Fruit fly (Drosophila melanogaster) S2 (cell line): Measurements from ENCODE around the gene siz.
A peak's percentile ranks its signal among the peaks of the same experiment; 100 is the strongest.

ENCODE experiments used
- CG8478 ChIP-seq: fragments of >200 bp; optimal IDR thresholded peaks from 2 replicates; lab custom pipeline; 2018
- CTCF ChIP-seq, 2 experiments: fragments of >200 bp; optimal IDR thresholded peaks; 2 replicates each; lab custom pipeline; 2018

The siz gene

DNA sequence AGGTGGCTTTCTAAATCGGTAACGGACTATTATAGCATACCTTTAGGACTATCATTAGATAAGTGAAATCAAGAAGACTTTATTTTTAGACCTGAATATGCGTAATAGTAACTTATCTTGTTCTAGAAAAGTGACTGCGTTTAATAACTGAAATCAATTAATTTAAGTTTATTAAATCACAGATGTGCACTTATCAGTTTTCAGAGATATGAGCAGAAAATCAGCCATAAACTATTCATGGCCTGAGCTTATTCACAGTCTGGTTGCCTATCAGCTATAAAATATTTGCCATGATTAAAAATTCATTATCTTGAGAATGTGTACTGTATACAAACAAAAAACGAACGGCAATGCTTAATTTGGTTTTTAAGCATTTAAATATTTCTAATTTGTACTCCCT is 35.1 kb downstream of the siz start:
- TF ChIP-seq CG8478 (no peak), CTCF (optimal IDR thresholded peaks at IDR 0.05; lab: Kevin White, UChicago) (no peak)

DNA sequence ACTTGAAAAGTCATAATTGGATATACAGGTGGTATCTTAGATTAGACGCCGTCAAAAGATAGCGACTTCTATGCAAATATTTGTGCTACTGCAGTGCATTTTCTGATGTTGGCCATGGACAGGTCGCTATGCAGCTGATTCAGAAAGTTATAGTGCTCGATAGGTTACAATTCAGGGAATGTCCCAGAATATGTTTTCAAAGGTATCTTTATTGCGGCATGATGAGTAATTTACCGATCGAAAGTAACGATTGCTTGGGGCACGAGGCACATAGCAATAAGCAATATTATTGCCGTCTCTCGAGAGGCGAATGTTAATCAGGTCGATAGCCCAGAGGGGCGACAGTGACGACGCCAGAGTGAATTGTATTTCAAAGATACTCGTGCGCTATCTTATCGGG is 35.7 kb downstream of the siz start:
- no peak for TF ChIP-seq CG8478
- TF ChIP-seq CTCF (optimal IDR thresholded peaks at IDR 0.05; lab: Kevin White, UChicago), result no peak

DNA sequence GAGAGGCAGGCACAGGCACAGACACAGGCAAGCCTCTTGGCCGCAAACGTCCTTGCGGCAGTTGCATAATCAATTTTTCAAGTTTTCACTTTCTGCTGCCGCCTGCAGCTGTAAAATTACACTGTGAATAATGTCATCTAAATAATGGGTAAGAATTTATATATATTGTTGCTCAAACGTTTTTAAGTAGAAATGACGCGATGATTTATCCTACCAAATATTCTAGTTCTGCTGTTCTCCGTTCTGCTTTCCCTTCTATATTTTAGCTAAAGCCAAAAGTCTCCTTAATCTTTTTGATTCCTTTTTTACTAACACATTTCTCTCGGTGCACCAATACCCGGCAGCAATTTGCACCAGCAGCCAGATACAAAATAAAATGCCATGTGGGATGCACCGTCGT is 46.1 kb downstream of the siz start:
- TF ChIP-seq CTCF (optimal IDR thresholded peaks at IDR 0.05; lab: Kevin White, UChicago), result no peak
- no peak for TF ChIP-seq CG8478

DNA sequence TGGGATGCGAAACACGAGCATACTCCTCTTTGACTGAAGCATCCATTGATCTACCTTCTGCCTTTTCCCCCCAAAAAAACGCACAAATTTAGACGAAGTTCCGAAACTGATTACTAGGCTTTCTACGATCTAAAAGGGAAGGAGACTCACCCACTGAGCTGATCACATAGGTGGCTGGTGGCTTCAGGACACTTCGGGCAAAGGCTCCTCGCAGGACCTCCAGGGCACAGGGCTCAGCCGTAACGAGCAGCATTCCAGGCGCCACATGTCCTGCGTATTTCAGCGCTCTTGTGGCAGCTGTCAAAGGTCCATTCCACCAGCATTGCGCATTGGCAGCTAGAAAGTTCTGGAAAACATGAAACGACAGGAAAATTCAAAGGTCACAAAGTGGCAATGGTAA is 54.6 kb downstream of the siz start, which contains the start of gene CG33285:
Gene CG33285, minus strand, starts transcription at position 101 of the 400 bp plus-strand sequence.
- no peak for TF ChIP-seq CG8478
- TF ChIP-seq CTCF (optimal IDR thresholded peaks at IDR 0.05; lab: Kevin White, UChicago), result no peak

DNA sequence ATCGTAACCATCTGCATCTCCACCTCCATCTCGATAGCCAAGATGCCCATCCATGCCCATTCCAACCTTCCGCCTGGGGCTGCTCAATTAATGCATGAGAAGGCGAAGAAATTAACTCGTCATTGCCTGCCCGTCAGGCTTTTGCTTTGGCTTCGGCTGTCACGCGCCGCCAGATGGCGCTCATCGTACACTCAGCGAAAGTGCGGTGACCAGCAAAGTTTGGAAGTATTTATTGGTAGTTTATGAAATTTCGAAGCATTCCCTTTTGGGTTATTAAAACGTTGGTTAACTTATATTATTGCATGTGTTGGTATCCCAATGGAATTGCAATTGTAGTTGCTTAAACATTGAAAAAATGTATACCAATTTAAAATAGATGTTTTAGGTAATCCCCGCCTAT is 55.9 kb downstream of the siz start:
- TF ChIP-seq CTCF (optimal IDR thresholded peaks at IDR 0.05; lab: Kevin White, UChicago) (peak; percentile 64 to 71), CG8478 (no peak)

DNA sequence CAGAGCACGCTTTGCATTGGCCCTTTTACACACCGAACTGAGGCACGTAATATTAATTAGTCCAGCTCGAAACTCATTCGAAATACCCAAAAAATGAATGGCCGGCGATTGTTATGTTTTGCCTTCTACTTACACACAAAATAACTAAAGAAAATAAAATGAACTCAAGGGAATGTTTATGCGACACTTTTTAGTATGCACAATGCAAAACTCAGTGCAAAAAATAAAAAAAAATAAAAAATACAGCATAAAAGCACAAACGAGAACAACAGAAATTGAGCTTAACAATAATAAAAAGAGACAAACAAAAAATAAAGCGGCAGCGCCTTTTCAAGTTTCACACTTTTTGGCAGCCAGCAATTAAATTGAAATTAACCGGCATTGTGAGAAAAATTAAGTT is 63.1 kb downstream of the siz start:
- TF ChIP-seq CTCF (optimal IDR thresholded peaks at IDR 0.05; lab: Kevin White, UChicago) (no peak), CG8478 (no peak)

DNA sequence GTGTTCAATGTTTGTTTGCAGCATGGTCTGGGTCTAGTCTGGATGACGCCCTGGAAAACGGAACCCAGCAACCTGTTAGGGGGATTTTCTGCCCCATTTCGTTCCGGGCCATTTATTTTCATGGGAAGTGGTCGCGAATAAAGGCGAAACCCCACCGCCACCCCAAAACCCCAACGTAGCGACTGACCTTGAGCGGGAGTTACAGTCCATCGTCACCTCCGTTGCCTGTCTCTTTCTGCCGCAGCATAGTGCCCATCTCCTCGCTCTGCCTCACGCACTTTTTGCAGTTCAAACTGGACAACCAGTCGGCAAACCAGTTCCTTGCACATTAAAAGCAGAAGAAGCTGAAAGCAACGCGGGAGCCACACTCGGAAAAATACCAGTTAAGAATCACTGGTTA is 64.3 kb downstream of the siz start:
- TF ChIP-seq CTCF (optimal IDR thresholded peaks at IDR 0.05; lab: Kevin White, UChicago) (no peak), CG8478 (no peak)

DNA sequence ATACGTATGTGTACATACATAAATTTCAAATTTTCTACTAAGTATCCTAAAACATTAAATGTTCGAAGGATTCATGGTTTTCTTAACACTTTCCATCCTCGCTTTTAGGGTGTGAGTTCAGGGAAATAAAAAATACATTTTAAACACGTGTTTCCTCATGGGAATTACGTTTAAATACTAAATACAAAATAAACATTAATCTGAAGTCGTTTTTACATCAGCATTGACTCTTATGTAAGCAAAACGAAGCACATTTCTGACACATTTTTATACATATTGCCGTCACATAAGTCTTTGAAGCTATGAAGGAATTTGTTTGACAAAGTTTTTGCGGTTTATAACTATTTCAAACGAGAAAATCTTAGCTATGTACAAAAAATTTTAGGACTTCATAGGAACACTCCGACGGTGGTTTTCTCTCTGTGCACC is 64.7 kb downstream of the siz start:
- TF ChIP-seq CG8478 (no peak), CTCF (optimal IDR thresholded peaks at IDR 0.05; lab: Kevin White, UChicago) (no peak)

DNA sequence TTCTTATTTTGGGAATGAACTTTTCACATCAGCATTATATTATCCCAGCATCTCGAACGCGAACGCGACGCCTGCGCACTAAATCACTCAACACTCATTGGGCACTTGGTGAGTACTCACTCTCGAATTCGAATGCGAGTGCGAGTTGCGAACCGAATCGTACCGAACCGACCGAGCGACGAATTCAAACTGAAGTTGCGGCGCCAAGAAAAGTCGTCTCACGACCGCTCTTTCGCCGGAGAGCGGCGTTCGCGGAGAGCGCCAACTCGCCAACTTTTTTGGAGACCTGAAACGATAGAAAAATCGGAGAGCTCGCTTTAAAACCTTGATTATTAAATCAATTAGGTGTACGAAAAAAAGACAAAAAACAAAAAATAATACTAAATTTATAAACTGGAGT is 65.6 kb downstream of the siz start:
- TF ChIP-seq CTCF (optimal IDR thresholded peaks at IDR 0.05; lab: Kevin White, UChicago) (no peak), CG8478 (no peak)

DNA sequence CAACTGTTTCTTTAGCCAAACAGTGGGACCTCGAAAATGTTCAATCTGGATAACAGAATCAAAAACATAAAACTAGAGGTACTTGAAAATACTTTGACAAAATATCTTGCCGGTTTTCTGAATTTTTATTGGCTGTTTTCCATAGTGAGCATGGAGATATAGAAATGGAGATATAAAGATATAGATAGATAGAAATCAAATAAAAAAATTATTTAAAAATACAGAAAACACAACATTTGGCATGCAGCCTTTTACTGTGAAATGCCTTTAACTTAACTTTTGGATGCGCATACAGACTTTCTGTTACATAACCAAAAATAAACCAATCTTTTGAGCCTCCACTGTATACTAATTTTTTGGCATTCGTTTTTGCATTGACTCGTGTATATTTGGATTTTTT is 66.1 kb downstream of the siz start:
- TF ChIP-seq CG8478 (no peak), CTCF (optimal IDR thresholded peaks at IDR 0.05; lab: Kevin White, UChicago) (no peak)

DNA sequence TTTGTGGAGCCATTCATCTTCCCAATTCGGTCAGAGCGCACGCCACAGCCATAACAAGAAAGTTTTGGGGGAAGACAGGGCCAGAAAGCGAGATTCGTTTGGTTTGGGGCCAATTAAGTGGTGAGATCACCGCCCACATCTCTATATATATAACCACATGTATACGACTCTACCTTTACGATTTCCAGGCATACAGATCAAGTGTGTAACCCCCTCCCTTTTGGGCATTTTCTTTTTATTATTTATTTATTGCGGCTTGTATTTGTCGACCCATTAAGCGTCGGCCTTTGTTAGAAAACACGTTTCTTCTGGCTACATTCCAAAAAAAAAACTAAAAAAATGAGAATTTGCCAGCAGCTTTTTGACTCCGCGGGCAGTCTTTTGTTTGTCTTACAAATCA is 67.0 kb downstream of the siz start:
- TF ChIP-seq CTCF (optimal IDR thresholded peaks at IDR 0.05; lab: Kevin White, UChicago) (no peak), CG8478 (no peak)

DNA sequence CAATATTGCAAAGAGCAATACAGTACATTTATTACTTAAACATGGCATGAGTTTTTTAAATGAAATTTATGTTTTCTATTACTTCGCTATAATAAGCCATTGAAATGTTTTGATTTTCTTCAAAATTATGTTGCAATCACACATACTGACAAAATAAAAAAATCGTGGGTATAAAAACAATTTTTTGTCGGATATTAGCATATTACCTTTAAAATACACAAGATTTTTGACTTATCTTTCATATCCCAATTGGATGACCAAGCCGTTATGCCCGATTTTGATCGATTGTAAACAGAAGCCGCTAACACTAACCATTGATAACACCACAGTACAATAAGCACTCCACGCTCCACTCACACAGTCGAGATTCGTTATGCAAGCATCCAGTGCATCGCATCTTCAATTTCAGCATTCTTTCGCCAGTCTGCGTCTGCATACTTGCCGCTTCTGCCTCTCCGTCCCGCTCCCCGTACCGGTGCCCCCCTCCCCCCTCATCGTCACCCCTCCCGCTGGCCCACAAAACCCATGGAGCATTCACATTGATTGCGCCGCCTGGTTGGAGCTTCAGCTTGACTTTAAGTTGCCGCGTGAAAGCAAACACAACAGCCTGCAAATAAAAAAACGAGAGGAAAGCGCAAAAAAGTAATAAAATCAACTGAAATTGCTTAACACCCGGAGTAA is 70.1 kb downstream of the siz start:
- TF ChIP-seq CTCF (optimal IDR thresholded peaks at IDR 0.05; lab: Kevin White, UChicago) (no peak), CG8478 (no peak)

DNA sequence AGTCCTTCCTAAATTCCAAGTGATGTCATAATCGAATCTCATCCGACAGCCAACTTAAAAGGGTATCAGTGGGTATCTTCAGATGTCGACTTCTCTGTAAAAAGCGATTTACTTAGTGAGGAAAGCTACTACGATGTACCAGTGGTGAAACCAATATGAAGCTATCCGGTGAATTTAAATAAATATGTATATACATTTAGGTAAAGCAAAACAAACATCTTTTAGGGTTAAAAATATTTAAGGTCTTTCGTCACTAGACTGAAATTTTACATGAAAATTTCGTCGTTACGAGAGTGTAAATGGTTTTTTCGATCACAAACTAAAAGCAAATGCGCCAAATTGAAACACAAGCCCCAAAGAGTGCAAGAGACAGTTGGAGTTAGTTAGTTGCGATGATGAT is 72.5 kb downstream of the siz start:
- TF ChIP-seq CG8478 (no peak), CTCF (optimal IDR thresholded peaks at IDR 0.05; lab: Kevin White, UChicago) (no peak)

DNA sequence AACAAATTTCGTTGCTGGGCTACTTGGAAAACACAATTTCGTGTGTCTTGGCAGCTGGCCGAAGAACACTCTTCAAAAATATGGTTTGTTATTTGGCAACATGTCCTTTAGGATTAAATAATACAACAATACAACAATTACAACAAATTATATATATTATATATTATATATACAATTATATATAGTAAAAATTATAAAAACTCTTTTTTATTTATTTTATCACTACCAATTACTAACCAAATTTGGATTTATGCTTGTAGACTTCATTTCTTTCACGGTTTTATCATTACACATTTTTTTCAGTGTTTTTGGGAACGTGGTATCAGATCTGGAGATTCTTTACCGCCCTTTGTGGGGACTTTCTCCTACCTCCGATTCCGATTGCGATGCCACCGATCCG is 74.1 kb downstream of the siz start:
- TF ChIP-seq CTCF (optimal IDR thresholded peaks at IDR 0.05; lab: Kevin White, UChicago) (no peak), CG8478 (no peak)

DNA sequence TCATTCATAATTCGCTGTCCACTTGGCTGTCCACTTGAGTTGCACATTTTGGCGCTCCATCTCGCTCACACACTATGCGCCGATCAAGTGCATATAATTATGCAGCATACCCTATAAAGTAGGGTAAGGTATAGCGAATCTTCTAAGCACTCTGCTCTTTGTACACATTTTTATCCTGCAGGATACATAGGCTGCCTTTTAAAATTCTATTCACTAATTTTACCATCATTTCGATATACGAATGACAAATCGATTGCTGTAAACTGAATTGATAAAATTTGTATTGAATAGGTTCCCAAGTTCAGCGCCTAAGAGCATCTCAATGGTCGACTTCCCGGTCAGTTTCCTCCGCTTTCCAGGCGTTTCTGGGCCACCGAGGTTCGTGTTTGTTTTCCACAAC is 78.7 kb downstream of the siz start:
- TF ChIP-seq CTCF (optimal IDR thresholded peaks at IDR 0.05; lab: Kevin White, UChicago), result no peak
- TF ChIP-seq CG8478, result no peak

DNA sequence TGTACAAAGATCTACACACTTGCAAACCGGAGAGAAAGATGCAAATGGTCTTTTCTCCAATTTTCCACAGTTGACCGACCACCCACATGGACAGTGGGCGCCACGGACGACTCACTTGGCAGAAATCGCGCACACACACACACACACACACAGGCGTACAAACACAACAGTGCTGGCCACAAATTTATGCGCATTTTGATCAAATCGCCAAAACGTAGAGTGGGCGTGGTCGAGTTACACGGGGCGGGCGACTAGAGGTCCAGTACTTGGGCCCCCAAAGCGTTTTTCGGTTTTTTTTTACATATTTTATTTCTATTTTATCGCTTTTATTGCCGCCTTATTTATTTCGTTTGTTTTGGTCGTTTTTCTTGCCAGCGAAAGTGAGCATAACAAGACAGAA is 84.3 kb downstream of the siz start:
- TF ChIP-seq CG8478, result no peak
- TF ChIP-seq CTCF (optimal IDR thresholded peaks at IDR 0.05; lab: Kevin White, UChicago), result no peak

DNA sequence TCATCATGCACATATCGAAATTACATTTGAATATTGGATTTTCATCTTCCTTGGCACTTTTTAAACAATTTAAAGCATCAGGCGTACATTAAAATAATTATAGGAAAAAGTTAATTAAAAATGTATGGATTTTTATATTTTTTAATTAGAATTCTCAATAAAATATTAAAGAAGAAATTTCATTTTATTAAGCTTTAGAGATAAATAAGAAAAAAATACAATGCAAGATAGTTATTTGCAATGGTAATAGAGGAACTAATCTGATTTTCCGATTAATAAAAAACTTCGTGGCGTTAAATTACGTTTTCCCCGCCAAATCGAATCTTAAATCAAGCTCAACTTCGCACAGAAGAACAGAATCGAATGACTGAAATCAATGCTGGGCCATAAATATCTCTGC is 87.0 kb downstream of the siz start, which contains the start of gene CG43938:
Gene CG43938, plus strand, starts transcription at position 301 of the 400 bp plus-strand sequence.
- no peak for TF ChIP-seq CG8478
- TF ChIP-seq CTCF (optimal IDR thresholded peaks at IDR 0.05; lab: Kevin White, UChicago), result no peak
